Worm (Caenorhabditis elegans) whole organism, midembryonic: ENCODE measurements around the gene msp-45.

ENCODE experiments used
- T22C8.4 ChIP-seq: fragments of 200-800 bp; sonication (Bioruptor generic); IDR thresholded peaks from 2 replicates; pipeline ENCODE4 v1.3.6; 2022; ENCODE audit warnings: missing genetic modification characterization, missing compliant biosample characterization
- flt-1 ChIP-seq: fragments of 200-800 bp; sonication (Bioruptor generic); IDR thresholded peaks from 2 replicates; pipeline ENCODE4 v1.3.6; 2022; ENCODE audit warnings: missing genetic modification characterization, missing compliant biosample characterization
- klf-2 ChIP-seq: fragments of 200-800 bp; sonication (Bioruptor generic); conservative IDR thresholded peaks from 2 replicates; pipeline ENCODE4 v1.3.6; 2022; ENCODE audit warnings: missing genetic modification reagents, missing genetic modification characterization, missing compliant biosample characterization
- med-1 ChIP-seq: sonication (generic microtip); optimal IDR thresholded peaks from 2 replicates; lab custom pipeline; 2017; ENCODE audit warnings: missing genetic modification characterization, mild to moderate bottlenecking, missing compliant biosample characterization, antibody characterized with exemption, missing genetic modification reagents; ENCODE audit not compliant: insufficient read depth
- ref-1 ChIP-seq: fragments of 200-800 bp; sonication (Bioruptor generic); conservative IDR thresholded peaks from 2 replicates; pipeline ENCODE4 v1.3.6; 2022; ENCODE audit warnings: missing genetic modification reagents, missing genetic modification characterization, missing compliant biosample characterization

DNA sequence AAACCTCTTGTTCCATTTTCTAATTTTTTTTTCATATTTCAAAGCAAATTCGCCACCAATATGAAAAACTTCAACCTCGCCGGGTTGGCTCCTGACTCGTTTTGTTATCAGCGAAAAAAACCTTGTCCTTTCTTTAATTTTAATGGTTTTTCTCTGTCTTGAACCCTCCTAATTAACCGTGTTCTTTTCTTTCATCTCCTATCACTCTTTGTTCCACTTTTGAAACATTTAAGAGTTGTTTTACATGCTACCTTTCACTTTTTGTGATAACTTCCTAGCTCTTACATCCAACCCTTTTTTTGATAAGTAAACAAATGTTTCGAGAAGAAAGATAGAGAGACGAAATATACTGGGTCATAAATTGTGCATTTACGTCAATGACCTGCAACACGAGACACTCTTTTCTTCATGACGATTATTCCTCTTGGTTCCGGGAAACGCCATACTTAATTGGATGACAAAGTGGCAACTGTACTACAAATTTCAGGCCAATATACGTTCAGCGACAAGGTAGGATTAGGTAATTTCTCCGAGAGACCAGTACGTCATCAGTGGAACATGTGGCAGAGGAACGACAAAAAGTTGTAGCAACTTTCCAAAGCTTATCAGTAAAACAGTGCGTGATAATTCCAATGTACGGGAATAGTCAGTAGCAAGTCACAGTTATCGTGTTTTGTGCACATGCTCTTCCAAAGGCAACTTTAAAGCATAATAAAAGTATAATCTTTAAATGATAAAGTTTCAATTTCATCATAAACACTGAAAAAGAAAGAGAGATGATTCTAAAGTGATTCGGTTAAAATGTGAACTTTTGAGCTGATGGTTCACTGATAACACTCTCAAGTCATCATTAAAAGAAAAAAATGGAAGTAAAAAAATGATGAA, 28.0 kb upstream of the msp-45 start:
- TF ChIP-seq T22C8.4 (no peak), flt-1 (GFP tag; lab: Robert Waterston, UW) (no peak), klf-2 (no peak), ref-1 (GFP tag; lab: Robert Waterston, UW) (no peak), med-1 (GFP tag; lab: Kevin White, UChicago) (no peak)
